Worm (Caenorhabditis elegans): ENCODE measurements around the gene rad-51.

- no peak for TF ChIP-seq rnt-1 (tag; optimal IDR thresholded peaks at IDR 0.05)
- no peak for TF ChIP-seq dmd-4 (tag; optimal IDR thresholded peaks at IDR 0.05; ENCODE audit: borderline replicate concordance)
- TF ChIP-seq ceh-19 (GFP tag; optimal IDR thresholded peaks at IDR 0.05) = no peak
- TF ChIP-seq odd-2 (tag; optimal IDR thresholded peaks at IDR 0.05) = no peak
- TF ChIP-seq ceh-2 (tag; optimal IDR thresholded peaks at IDR 0.05) = no peak
- no peak for TF ChIP-seq pqm-1 (tag; optimal IDR thresholded peaks at IDR 0.05)
- TF ChIP-seq ama-1 (optimal IDR thresholded peaks at IDR 0.05) = no peak
These were observed 47.8 kb upstream of the rad-51 start for ce11 chrIV:10331882-10332281.

All from whole organism, late embryonic.